Worm (Caenorhabditis elegans): ENCODE measurements around the gene mrps-18B.

mrps-18B gene

ce11 chrII:8515521-8515920, 10.0 kb upstream of the mrps-18B start:
- TF ChIP-seq ceh-16 (tag; optimal IDR thresholded peaks at IDR 0.05): no peak
- TF ChIP-seq ZK546.5 (tag; optimal IDR thresholded peaks at IDR 0.05): no peak
- TF ChIP-seq pqm-1 (tag; optimal IDR thresholded peaks at IDR 0.05): peak; percentile 20
- no peak for TF ChIP-seq skn-1 (tag; optimal IDR thresholded peaks at IDR 0.05)
- TF ChIP-seq jun-1 (tag; optimal IDR thresholded peaks at IDR 0.05): peak; percentile 51
- TF ChIP-seq nhr-237 (tag; optimal IDR thresholded peaks at IDR 0.05): no peak
- peak; percentile 35 for TF ChIP-seq pha-4 (tag; optimal IDR thresholded peaks at IDR 0.05)
- peak; percentile 79 for TF ChIP-seq elt-2 (tag; optimal IDR thresholded peaks at IDR 0.05)
- TF ChIP-seq unc-62 (GFP tag; optimal IDR thresholded peaks at IDR 0.05): no peak

- TF ChIP-seq tbx-2 (tag; optimal IDR thresholded peaks at IDR 0.05) (no peak), mdl-1 (tag; optimal IDR thresholded peaks at IDR 0.05) (no peak), elt-1 (tag; optimal IDR thresholded peaks at IDR 0.05) (no peak), nhr-25 (tag; optimal IDR thresholded peaks at IDR 0.05) (peak; percentile 52), jun-1 (tag; optimal IDR thresholded peaks at IDR 0.05) (no peak), nhr-11 (tag; optimal IDR thresholded peaks at IDR 0.05) (no peak), nhr-12 (tag; optimal IDR thresholded peaks at IDR 0.05) (no peak), eor-1 (tag; optimal IDR thresholded peaks at IDR 0.05) (no peak), lin-15B (tag; optimal IDR thresholded peaks at IDR 0.05) (peak; percentile 85), ceh-82 (tag; optimal IDR thresholded peaks at IDR 0.05) (no peak), lsy-12 (tag; optimal IDR thresholded peaks at IDR 0.05) (peak; percentile 14), elt-2 (tag; optimal IDR thresholded peaks at IDR 0.05) (peak; percentile 42), egl-27 (tag; optimal IDR thresholded peaks at IDR 0.05) (no peak), nhr-237 (tag; optimal IDR thresholded peaks at IDR 0.05) (no peak), nhr-28 (tag; optimal IDR thresholded peaks at IDR 0.05) (no peak), ztf-4 (tag; optimal IDR thresholded peaks at IDR 0.05) (no peak), zag-1 (tag; optimal IDR thresholded peaks at IDR 0.05) (no peak), fkh-10 (GFP tag; optimal IDR thresholded peaks at IDR 0.05) (no peak), fos-1 (tag; optimal IDR thresholded peaks at IDR 0.05) (no peak), egl-5 (tag; optimal IDR thresholded peaks at IDR 0.05) (no peak), ZK546.5 (tag; optimal IDR thresholded peaks at IDR 0.05) (no peak), unc-62 (GFP tag; optimal IDR thresholded peaks at IDR 0.05) (no peak), sea-2 (GFP tag; optimal IDR thresholded peaks at IDR 0.05) (no peak), ama-1 (optimal IDR thresholded peaks at IDR 0.05) (no peak), R02D3.7 (tag; optimal IDR thresholded peaks at IDR 0.05) (peak; percentile 46), ceh-16 (tag; optimal IDR thresholded peaks at IDR 0.05) (no peak), unc-39 (tag; optimal IDR thresholded peaks at IDR 0.05) (no peak), pqm-1 (tag; optimal IDR thresholded peaks at IDR 0.05) (no peak), nfya-1 (tag; optimal IDR thresholded peaks at IDR 0.05; ENCODE audit: insufficient read depth) (peak; percentile 60), aly-2 (tag; optimal IDR thresholded peaks at IDR 0.05) (no peak), ztf-11 (tag; optimal IDR thresholded peaks at IDR 0.05) (no peak), skn-1 (tag; optimal IDR thresholded peaks at IDR 0.05) (no peak), lin-39 (tag; optimal IDR thresholded peaks at IDR 0.05) (no peak), snpc-4 (tag; optimal IDR thresholded peaks at IDR 0.05) (peak; percentile 73), mml-1 (tag; optimal IDR thresholded peaks at IDR 0.05) (no peak), ceh-9 (tag; optimal IDR thresholded peaks at IDR 0.05) (no peak), ceh-28 (tag; optimal IDR thresholded peaks at IDR 0.05) (no peak), elt-3 (tag; optimal IDR thresholded peaks at IDR 0.05) (no peak), daf-12 (tag; optimal IDR thresholded peaks at IDR 0.05) (no peak), nhr-67 (tag; optimal IDR thresholded peaks at IDR 0.05) (no peak), pha-4 (tag; optimal IDR thresholded peaks at IDR 0.05) (peak; percentile 92), nhr-43 (tag; optimal IDR thresholded peaks at IDR 0.05; ENCODE audit: poor library complexity, severe bottlenecking) (peak; percentile 58), fkh-2 (tag; optimal IDR thresholded peaks at IDR 0.05) (no peak), nhr-23 (tag; optimal IDR thresholded peaks at IDR 0.05) (peak; percentile 83), nhr-76 (tag; optimal IDR thresholded peaks at IDR 0.05) (peak; percentile 28), hmg-11 (tag; optimal IDR thresholded peaks at IDR 0.05) (no peak), nhr-77 (tag; optimal IDR thresholded peaks at IDR 0.05) (no peak)
Observed at ce11 chrII:8516783-8517182, 8.7 kb upstream of the mrps-18B start, which contains the start of gene rnh-2. rnh-2 (plus strand) TSS chrII:8517150.
